Worm (Caenorhabditis elegans) whole organism, L4 larva: ENCODE results near the gene EEED8.4.

Experiments
- Y48G9A.11 ChIP-seq: fragments of 200-800 bp; sonication (Bioruptor generic); IDR thresholded peaks from 2 replicates; pipeline ENCODE4 v1.3.6; 2022; ENCODE audit warnings: missing genetic modification reagents, missing genetic modification characterization, missing compliant biosample characterization
- ceh-82 ChIP-seq: sonication (generic microtip); optimal IDR thresholded peaks from 2 replicates; lab custom pipeline; 2017; ENCODE audit warnings: missing biosample characterization, missing genetic modification characterization
- fkh-10 ChIP-seq: fragments of 150-350 bp; optimal IDR thresholded peaks from 2 replicates; lab custom pipeline; 2014; ENCODE audit warnings: missing biosample characterization, missing genetic modification reagents, missing genetic modification characterization
- lsy-2 ChIP-seq, 2 experiments: fragments of 150-350 bp in 1 of 2; sonication (generic microtip) in 1 of 2; optimal IDR thresholded peaks; 2 replicates each; lab custom pipeline; 2014 to 2017; ENCODE audit warnings: missing biosample characterization in 2 of 2, missing genetic modification characterization in 2 of 2
- nhr-237 ChIP-seq: sonication (generic microtip); optimal IDR thresholded peaks from 2 replicates; lab custom pipeline; 2017; ENCODE audit warnings: missing biosample characterization, missing genetic modification characterization
- pha-4 ChIP-seq, 2 experiments: fragments of 150-350 bp in 1 of 2; fragments of 200-800 bp in 1 of 2; sonication (Bioruptor generic) in 1 of 2; IDR thresholded peaks in 1 of 2; optimal IDR thresholded peaks in 1 of 2; 2 replicates each; pipeline versions ENCODE4 v1.3.6 to Lab custom; 2014 to 2022; ENCODE audit warnings: missing genetic modification characterization in 2 of 2, missing genetic modification reagents in 2 of 2, missing biosample characterization in 1 of 2, missing compliant biosample characterization in 1 of 2
- rbr-2 ChIP-seq: sonication (generic microtip); optimal IDR thresholded peaks from 2 replicates; lab custom pipeline; 2016; ENCODE audit warnings: missing genotype, missing genetic modification characterization, missing compliant biosample characterization
- skn-1 ChIP-seq: fragments of 150-350 bp; optimal IDR thresholded peaks from 2 replicates; lab custom pipeline; 2014; ENCODE audit warnings: missing biosample characterization, missing genetic modification characterization
- snpc-4 ChIP-seq: fragments of 150-350 bp; optimal IDR thresholded peaks from 2 replicates; lab custom pipeline; 2014; ENCODE audit warnings: missing biosample characterization, missing genetic modification characterization
- tra-1 ChIP-seq: fragments of 200-800 bp; sonication (Bioruptor generic); IDR thresholded peaks from 2 replicates; pipeline ENCODE4 v1.3.6; 2022; ENCODE audit warnings: missing genetic modification reagents, missing genetic modification characterization, missing compliant biosample characterization
- unc-62 ChIP-seq, 3 experiments: fragments of 150-350 bp in 1 of 3; sonication (generic microtip); optimal IDR thresholded peaks in 2 of 3; peaks in 1 of 3; 1 replicate in 1 of 3; 2 replicates in 2 of 3; lab custom pipeline; 2014 to 2017; ENCODE audit warnings: missing biosample characterization in 3 of 3, missing genetic modification characterization in 3 of 3, missing genetic modification reagents in 3 of 3, missing genotype in 1 of 3
- zfp-2 ChIP-seq: sonication (generic microtip); optimal IDR thresholded peaks from 2 replicates; lab custom pipeline; 2016; ENCODE audit warnings: mild to moderate bottlenecking, missing genetic modification characterization, missing compliant biosample characterization
- ztf-11 ChIP-seq: fragments of 150-350 bp; optimal IDR thresholded peaks from 2 replicates; lab custom pipeline; 2014; ENCODE audit warnings: missing biosample characterization, missing genetic modification characterization

- TF ChIP-seq unc-62 (GFP tag; optimal IDR thresholded peaks at IDR 0.05 in 1 of 2; lab: Kevin White, UChicago) (peak in 1 of 2 experiments; percentile 98), unc-62 (tag; optimal IDR thresholded peaks at IDR 0.05; lab: Kevin White, UChicago) (no peak), pha-4 (GFP tag; IDR thresholded peaks at IDR 0.05; lab: Robert Waterston, UW) (no peak), pha-4 (tag; optimal IDR thresholded peaks at IDR 0.05; lab: Kevin White, UChicago) (no peak), tra-1 (GFP tag; lab: Robert Waterston, UW) (no peak), lsy-2 (tag; optimal IDR thresholded peaks at IDR 0.05; lab: Kevin White, UChicago) (peak in 1 of 2 experiments; percentile 45), rbr-2 (tag; lab: Kevin White, UChicago) (no peak), skn-1 (tag; lab: Kevin White, UChicago) (no peak), nhr-237 (tag; lab: Kevin White, UChicago) (no peak), zfp-2 (tag; lab: Kevin White, UChicago) (no peak), ztf-11 (tag; lab: Kevin White, UChicago) (no peak), snpc-4 (tag; lab: Kevin White, UChicago) (no peak), fkh-10 (GFP tag; lab: Kevin White, UChicago) (no peak), Y48G9A.11 (GFP tag; lab: Robert Waterston, UW) (peak; percentile 58; the same call in 1 of the 2 replicates), ceh-82 (no peak)
Observed at ce11 chrII:5377467-5378238, 31.5 kb upstream of the EEED8.4 start, which contains the start of gene prdx-2.
